Fruit fly (Drosophila melanogaster) whole organism, embryonic: ENCODE data around the gene raw.

Experiments
- Asciz ChIP-seq: fragments of 200-800 bp; sonication (Bioruptor generic); optimal IDR thresholded peaks from 2 replicates; lab custom pipeline; 2017; ENCODE audit warnings: missing biosample characterization, mild to moderate bottlenecking, missing genetic modification characterization, missing genetic modification reagents
- CG10274 ChIP-seq: fragments of 200-800 bp; sonication (Bioruptor generic); optimal IDR thresholded peaks from 3 replicates; lab custom pipeline; 2017; ENCODE audit warnings: missing biosample characterization, mild to moderate bottlenecking, missing genetic modification characterization
- CG14014 ChIP-seq: fragments of 200-800 bp; sonication (Bioruptor generic); IDR thresholded peaks from 2 replicates; pipeline ENCODE4 v1.3.6; 2022; ENCODE audit warnings: missing biosample characterization, missing genetic modification characterization
- CG14965 ChIP-seq: fragments of 200-800 bp; sonication (Bioruptor generic); optimal IDR thresholded peaks from 2 replicates; lab custom pipeline; 2016; ENCODE audit warnings: missing biosample characterization, missing genetic modification characterization, borderline replicate concordance
- CG1603 ChIP-seq: fragments of 200-800 bp; sonication (Bioruptor generic); optimal IDR thresholded peaks from 2 replicates; lab custom pipeline; 2019; ENCODE audit warnings: missing biosample characterization, mild to moderate bottlenecking, missing genetic modification characterization, moderate library complexity
- CG16813 ChIP-seq: fragments of 200-800 bp; sonication (Bioruptor generic); IDR thresholded peaks from 3 replicates; pipeline ENCODE4 v1.3.6; 2022; ENCODE audit warnings: missing biosample characterization, missing genetic modification characterization; ENCODE audit not compliant: partially characterized antibody
- CG17802 ChIP-seq: fragments of 200-800 bp; sonication (Bioruptor generic); optimal IDR thresholded peaks from 2 replicates; lab custom pipeline; 2018; ENCODE audit warnings: missing biosample characterization, mild to moderate bottlenecking, missing genetic modification characterization, moderate library complexity
- CG18262 ChIP-seq: fragments of 200-800 bp; optimal IDR thresholded peaks from 3 replicates; lab custom pipeline; 2019; ENCODE audit warnings: missing biosample characterization, mild to moderate bottlenecking, missing genetic modification characterization, moderate library complexity
- CG1832 ChIP-seq: fragments of 200-800 bp; sonication (Bioruptor generic); optimal IDR thresholded peaks from 2 replicates; lab custom pipeline; 2017; ENCODE audit warnings: missing biosample characterization, mild to moderate bottlenecking, missing genetic modification characterization, inconsistent platforms
- CG2120 ChIP-seq: fragments of 200-800 bp; sonication (Bioruptor generic); optimal IDR thresholded peaks from 3 replicates; lab custom pipeline; 2016; ENCODE audit warnings: missing biosample characterization, missing genetic modification characterization
- CG2678 ChIP-seq: fragments of 200-800 bp; sonication (Bioruptor generic); optimal IDR thresholded peaks from 3 replicates; lab custom pipeline; 2019; ENCODE audit warnings: missing biosample characterization, mild to moderate bottlenecking, missing genetic modification characterization, moderate library complexity
- CG30020 ChIP-seq: fragments of 200-800 bp; optimal IDR thresholded peaks from 2 replicates; lab custom pipeline; 2019; ENCODE audit warnings: missing biosample characterization, mild to moderate bottlenecking, missing genetic modification characterization, moderate library complexity
- CG30403 ChIP-seq: fragments of 200-800 bp; sonication (Bioruptor generic); optimal IDR thresholded peaks from 3 replicates; lab custom pipeline; 2016; ENCODE audit warnings: missing biosample characterization, missing genetic modification characterization
- CG31224 ChIP-seq: fragments of 200-800 bp; sonication (Bioruptor generic); IDR thresholded peaks from 2 replicates; pipeline ENCODE4 v1.3.6; 2022; ENCODE audit warnings: missing biosample characterization, missing genetic modification characterization
- CG33213 ChIP-seq: fragments of 200-800 bp; sonication (Bioruptor generic); optimal IDR thresholded peaks from 3 replicates; lab custom pipeline; 2016; ENCODE audit warnings: missing biosample characterization, missing genetic modification characterization
- CG3726 ChIP-seq: fragments of 200-800 bp; sonication (Bioruptor generic); IDR thresholded peaks from 3 replicates; pipeline ENCODE4, ENCODE4 v1.3.6; 2022; ENCODE audit warnings: missing biosample characterization, missing genetic modification characterization
- CG4360 ChIP-seq: fragments of 200-800 bp; sonication (Bioruptor generic); IDR thresholded peaks from 2 replicates; pipeline ENCODE4 v1.3.6; 2022; ENCODE audit warnings: missing biosample characterization, missing genetic modification characterization
- CG43689 ChIP-seq: fragments of 200-800 bp; sonication (Bioruptor generic); IDR thresholded peaks from 2 replicates; pipeline ENCODE4 v1.3.6; 2022; ENCODE audit warnings: missing biosample characterization, missing genetic modification characterization
- CG6654 ChIP-seq: fragments of 200-800 bp; sonication (Bioruptor generic); optimal IDR thresholded peaks from 2 replicates; lab custom pipeline; 2017; ENCODE audit warnings: missing biosample characterization, mild to moderate bottlenecking, missing genetic modification characterization
- CG7357 ChIP-seq: fragments of 200-800 bp; sonication (Bioruptor generic); IDR thresholded peaks from 3 replicates; pipeline ENCODE4 v1.3.6; 2022; ENCODE audit warnings: missing biosample characterization, missing genetic modification characterization
- CG7556 ChIP-seq: fragments of 200-800 bp; sonication (Bioruptor generic); optimal IDR thresholded peaks from 2 replicates; lab custom pipeline; 2017; ENCODE audit warnings: missing biosample characterization, mild to moderate bottlenecking, missing genetic modification characterization
- CG9932 ChIP-seq: fragments of 200-800 bp; sonication (Bioruptor generic); IDR thresholded peaks from 2 replicates; pipeline ENCODE4 v1.3.6; 2022; ENCODE audit warnings: missing biosample characterization, missing genetic modification characterization
- Deaf1 ChIP-seq: fragments of 200-800 bp; optimal IDR thresholded peaks from 3 replicates; lab custom pipeline; 2019; ENCODE audit warnings: missing biosample characterization, mild to moderate bottlenecking, missing genetic modification characterization, moderate library complexity
- Dll ChIP-seq: fragments of 200-800 bp; sonication (Bioruptor generic); IDR thresholded peaks from 4 replicates; pipeline ENCODE4 v1.3.6; 2022; ENCODE audit warnings: missing biosample characterization, missing genetic modification characterization; ENCODE audit not compliant: partially characterized antibody
- ERR ChIP-seq: fragments of 200-800 bp; sonication (Bioruptor generic); optimal IDR thresholded peaks from 2 replicates; lab custom pipeline; 2016; ENCODE audit warnings: missing biosample characterization, missing genetic modification characterization
- Elba2 ChIP-seq: fragments of 200-800 bp; sonication (Bioruptor generic); optimal IDR thresholded peaks from 3 replicates; lab custom pipeline; 2016; ENCODE audit warnings: missing biosample characterization, missing genetic modification characterization
- Gug ChIP-seq: fragments of 200-800 bp; sonication (Bioruptor generic); IDR thresholded peaks from 4 replicates; pipeline ENCODE4 v1.3.6; 2022; ENCODE audit warnings: missing biosample characterization, missing genetic modification characterization
- Hsf ChIP-seq: fragments of 200-800 bp; sonication (Bioruptor generic); optimal IDR thresholded peaks from 3 replicates; lab custom pipeline; 2016; ENCODE audit warnings: missing biosample characterization, missing genetic modification characterization
- Mrtf ChIP-seq: fragments of 200-800 bp; sonication (Bioruptor generic); IDR thresholded peaks from 3 replicates; pipeline ENCODE4 v1.3.6; 2022; ENCODE audit warnings: missing biosample characterization, missing genetic modification characterization
- NC2β ChIP-seq: fragments of 200-800 bp; sonication (Bioruptor generic); optimal IDR thresholded peaks from 2 replicates; lab custom pipeline; 2016; ENCODE audit warnings: missing biosample characterization, missing genetic modification characterization
- Pdp1 ChIP-seq, 2 experiments: fragments of 200-800 bp; sonication (Bioruptor generic); optimal IDR thresholded peaks; 3 replicates each; lab custom pipeline; 2016; ENCODE audit warnings: missing biosample characterization in 2 of 2, missing genetic modification characterization in 2 of 2, mild to moderate bottlenecking in 1 of 2, moderate library complexity in 1 of 2
- Ptx1 ChIP-seq: fragments of 200-800 bp; sonication (Bioruptor generic); IDR thresholded peaks from 2 replicates; pipeline ENCODE4 v1.3.6; 2022; ENCODE audit warnings: missing biosample characterization, missing genetic modification characterization
- Sry-δ ChIP-seq: fragments of 200-800 bp; sonication (Bioruptor generic); optimal IDR thresholded peaks from 2 replicates; lab custom pipeline; 2016; ENCODE audit warnings: missing biosample characterization, missing genetic modification characterization
- ap ChIP-seq: fragments of 200-800 bp; sonication (Bioruptor generic); IDR thresholded peaks from 2 replicates; pipeline ENCODE4 v1.3.6; 2022; ENCODE audit warnings: missing biosample characterization, missing genetic modification characterization
- bab2 ChIP-seq: fragments of 200-800 bp; sonication (Bioruptor generic); optimal IDR thresholded peaks from 2 replicates; lab custom pipeline; 2016; ENCODE audit warnings: missing biosample characterization, missing genetic modification characterization
- bowl ChIP-seq: fragments of 200-800 bp; sonication (Bioruptor generic); IDR thresholded peaks from 2 replicates; pipeline ENCODE4 v1.3.6; 2022; ENCODE audit warnings: missing biosample characterization, missing genetic modification characterization
- cad ChIP-seq: fragments of >200 bp; optimal IDR thresholded peaks from 2 replicates; lab custom pipeline; 2017; ENCODE audit warnings: missing biosample characterization, missing genetic modification characterization
- grn ChIP-seq: fragments of 200-800 bp; sonication (Bioruptor generic); optimal IDR thresholded peaks from 3 replicates; lab custom pipeline; 2017; ENCODE audit warnings: missing biosample characterization, missing genetic modification characterization
- ham ChIP-seq: fragments of 200-800 bp; sonication (Bioruptor generic); IDR thresholded peaks from 2 replicates; pipeline ENCODE4 v1.3.6; 2022; ENCODE audit warnings: missing biosample characterization, missing genetic modification characterization
- lmd ChIP-seq: fragments of 200-800 bp; sonication (Bioruptor generic); IDR thresholded peaks from 2 replicates; pipeline ENCODE4 v1.3.6; 2022; ENCODE audit warnings: missing biosample characterization, missing genetic modification characterization
- luna ChIP-seq: fragments of 200-800 bp; sonication (Bioruptor generic); optimal IDR thresholded peaks from 2 replicates; lab custom pipeline; 2016; ENCODE audit warnings: missing biosample characterization, missing genetic modification characterization
- mirr ChIP-seq: fragments of 200-800 bp; sonication (Bioruptor generic); optimal IDR thresholded peaks from 3 replicates; lab custom pipeline; 2018; ENCODE audit warnings: missing biosample characterization, mild to moderate bottlenecking, missing genetic modification characterization
- oc ChIP-seq: fragments of 200-800 bp; sonication (Bioruptor generic); optimal IDR thresholded peaks from 2 replicates; lab custom pipeline; 2018; ENCODE audit warnings: missing biosample characterization, mild to moderate bottlenecking, missing genetic modification characterization, moderate library complexity
- onecut ChIP-seq: fragments of 200-800 bp; sonication (Bioruptor generic); IDR thresholded peaks from 2 replicates; pipeline ENCODE4 v1.3.6; 2022; ENCODE audit warnings: missing biosample characterization, missing genetic modification characterization
- sr ChIP-seq: fragments of 200-800 bp; sonication (Bioruptor generic); IDR thresholded peaks from 3 replicates; pipeline ENCODE4 v1.3.6; 2022; ENCODE audit warnings: missing biosample characterization, missing genetic modification characterization
- tap ChIP-seq: fragments of 200-800 bp; optimal IDR thresholded peaks from 3 replicates; lab custom pipeline; 2019; ENCODE audit warnings: missing biosample characterization, mild to moderate bottlenecking, missing genetic modification characterization, moderate library complexity
- tin ChIP-seq: fragments of 200-800 bp; sonication (Bioruptor generic); optimal IDR thresholded peaks from 3 replicates; lab custom pipeline; 2016; ENCODE audit warnings: missing biosample characterization, missing genetic modification characterization
- tio ChIP-seq: fragments of 200-800 bp; sonication (Bioruptor generic); optimal IDR thresholded peaks from 2 replicates; lab custom pipeline; 2017; ENCODE audit warnings: missing biosample characterization, missing genetic modification characterization, inconsistent platforms
- toy ChIP-seq: fragments of 200-800 bp; sonication (Bioruptor generic); IDR thresholded peaks from 2 replicates; pipeline ENCODE4 v1.3.6; 2022; ENCODE audit warnings: missing biosample characterization, missing genetic modification characterization
- unc-4 ChIP-seq: fragments of 200-800 bp; sonication (Bioruptor generic); IDR thresholded peaks from 2 replicates; pipeline ENCODE4 v1.3.6; 2022; ENCODE audit warnings: missing biosample characterization, missing genetic modification characterization; ENCODE audit not compliant: partially characterized antibody
- vfl ChIP-seq: fragments of 200-800 bp; sonication (Bioruptor generic); optimal IDR thresholded peaks from 2 replicates; lab custom pipeline; 2016; ENCODE audit warnings: missing biosample characterization, missing genetic modification characterization
- zen2 ChIP-seq: fragments of 200-800 bp; sonication (Bioruptor generic); IDR thresholded peaks from 3 replicates; pipeline ENCODE4 v1.3.6; 2022; ENCODE audit warnings: missing biosample characterization, missing genetic modification characterization; ENCODE audit not compliant: partially characterized antibody

Gene raw

DNA sequence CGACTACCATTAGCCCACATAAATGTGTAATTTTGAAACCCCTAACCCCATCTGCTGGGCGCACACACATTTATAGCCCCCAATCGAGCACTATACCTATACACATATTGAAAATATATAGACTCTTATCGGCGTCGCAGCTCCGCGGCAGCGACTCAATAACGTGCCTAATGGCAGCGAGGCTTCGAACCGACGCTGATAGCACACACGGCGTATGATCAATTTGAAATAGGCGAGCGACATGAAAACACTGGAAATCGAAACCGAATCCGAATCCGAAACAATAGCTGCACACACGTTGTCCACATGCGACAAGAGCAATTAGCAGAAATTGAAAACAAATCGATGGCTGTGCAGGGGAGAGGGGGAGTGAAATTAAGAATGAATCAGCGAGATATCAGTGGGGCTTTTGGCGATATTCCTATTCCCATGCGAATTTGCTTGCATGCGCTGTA, 46.2 kb downstream of the raw start (continued):
- TF ChIP-seq lmd (no peak), CG18262 (tag; lab: Kevin White, UChicago) (no peak), CG6654 (GFP tag; lab: Kevin White, UChicago) (no peak), Hsf (GFP tag; lab: Kevin White, UChicago) (no peak), CG4360 (no peak), cad (no peak), CG2120 (GFP tag; lab: Kevin White, UChicago) (no peak), tap (peak; percentile 48), CG30020 (tag; lab: Kevin White, UChicago) (no peak), CG30403 (GFP tag; lab: Kevin White, UChicago) (no peak), CG9932 (peak; percentile 45; the same call in 1 of the 2 replicates), CG7357 (GFP tag; lab: Robert Waterston, UW) (no peak), zen2 (GFP tag; lab: Robert Waterston, UW) (peak; percentile 21; the same call in 1 of the 3 replicates), bab2 (GFP tag; lab: Kevin White, UChicago) (no peak), CG14965 (GFP tag; lab: Kevin White, UChicago) (no peak), unc-4 (GFP tag; lab: Robert Waterston, UW) (no peak), Elba2 (GFP tag; lab: Kevin White, UChicago) (no peak), luna (no peak), CG2678 (tag; lab: Kevin White, UChicago) (peak; percentile 48), CG43689 (GFP tag; lab: Robert Waterston, UW) (no peak), oc (tag; lab: Kevin White, UChicago) (no peak), tin (no peak), onecut (no peak), ap (GFP tag; lab: Robert Waterston, UW) (no peak), Deaf1 (peak; percentile 80), bowl (GFP tag; lab: Robert Waterston, UW) (no peak), Sry-δ (no peak), Mrtf (GFP tag; lab: Robert Waterston, UW) (no peak), toy (GFP tag; lab: Robert Waterston, UW) (no peak), CG1832 (GFP tag; lab: Kevin White, UChicago) (no peak), ERR (GFP tag; lab: Kevin White, UChicago) (no peak), CG14014 (GFP tag; lab: Robert Waterston, UW) (no peak), Asciz (GFP tag; lab: Kevin White, UChicago) (no peak), Pdp1 (GFP tag; optimal IDR thresholded peaks at IDR 0.05; lab: Kevin White, UChicago) (peak in 1 of 2 experiments; percentile 34), mirr (GFP tag; lab: Kevin White, UChicago) (peak; percentile 89), ham (GFP tag; lab: Robert Waterston, UW) (no peak), Dll (no peak), CG17802 (tag; lab: Kevin White, UChicago) (no peak), CG10274 (GFP tag; lab: Kevin White, UChicago) (no peak), CG7556 (GFP tag; lab: Kevin White, UChicago) (no peak), CG33213 (GFP tag; lab: Kevin White, UChicago) (no peak), NC2β (GFP tag; lab: Kevin White, UChicago) (no peak), CG16813 (GFP tag; lab: Robert Waterston, UW) (no peak), CG31224 (GFP tag; lab: Robert Waterston, UW) (0 out of 2 replicates have a peak, but pooled peaks have one; percentile 13), vfl (GFP tag; lab: Kevin White, UChicago) (no peak), CG1603 (tag; lab: Kevin White, UChicago) (no peak), Ptx1 (GFP tag; lab: Robert Waterston, UW) (no peak), CG3726 (GFP tag; lab: Robert Waterston, UW) (no peak), sr (GFP tag; lab: Robert Waterston, UW) (no peak), tio (GFP tag; lab: Kevin White, UChicago) (no peak), grn (GFP tag; lab: Kevin White, UChicago) (peak; percentile 56), Gug (no peak)
